Fruit fly (Drosophila melanogaster): ENCODE results near the gene Rpt4R.

Gene Rpt4R

dm6 chr3L:11925382-11925781, 16.3 kb upstream of the Rpt4R start:
- TF ChIP-seq tll (GFP tag; optimal IDR thresholded peaks at IDR 0.05) (peak in 1 of 2 experiments; percentile 81), CG7271 (tag; optimal IDR thresholded peaks at IDR 0.05) (peak; percentile 91), CG11247 (GFP tag; IDR thresholded peaks at IDR 0.05) (0 out of 2 replicates have a peak, but pooled peaks have one; percentile 2), hb (GFP tag; IDR thresholded peaks at IDR 0.05; ENCODE audit: partially characterized antibody) (no peak), cad (GFP tag; optimal IDR thresholded peaks at IDR 0.05) (peak; percentile 99), CG12299 (tag; optimal IDR thresholded peaks at IDR 0.05) (no peak), YL-1 (GFP tag; optimal IDR thresholded peaks at IDR 0.05) (no peak), CG15479 (GFP tag; optimal IDR thresholded peaks at IDR 0.05) (peak; percentile 79), Kr (GFP tag; optimal IDR thresholded peaks at IDR 0.05) (peak; percentile 44), zen (tag; optimal IDR thresholded peaks at IDR 0.05) (peak; percentile 90), D (optimal IDR thresholded peaks at IDR 0.05) (peak; percentile 41), D (GFP tag; optimal IDR thresholded peaks at IDR 0.05) (no peak), Sox100B (GFP tag; optimal IDR thresholded peaks at IDR 0.05) (no peak), crol (GFP tag; IDR thresholded peaks at IDR 0.05) (no peak)

dm6 chr3L:11927287-11927743, 14.4 kb upstream of the Rpt4R start, which contains the start of gene byn:
Gene byn (plus strand): TSS chr3L:11927693.
- TF ChIP-seq CG11085 (GFP tag; IDR thresholded peaks at IDR 0.05): no peak
- no peak for TF ChIP-seq CG3838 (GFP tag; optimal IDR thresholded peaks at IDR 0.05)
- no peak for TF ChIP-seq klu (GFP tag; IDR thresholded peaks at IDR 0.05)
- TF ChIP-seq CG2116 (GFP tag; optimal IDR thresholded peaks at IDR 0.05): no peak
- peak; percentile 95 for TF ChIP-seq Nf-YB (GFP tag; optimal IDR thresholded peaks at IDR 0.05)
- no peak for TF ChIP-seq CG4360 (GFP tag; IDR thresholded peaks at IDR 0.05)
- TF ChIP-seq CG30431 (GFP tag; optimal IDR thresholded peaks at IDR 0.05): no peak
- 0 out of 2 replicates have a peak, but pooled peaks have one; percentile 32 for TF ChIP-seq CG42726 (GFP tag; IDR thresholded peaks at IDR 0.05; ENCODE audit: partially characterized antibody)
- 0 out of 4 replicates have a peak, but pooled peaks have one; percentile 31 for TF ChIP-seq chinmo (GFP tag; IDR thresholded peaks at IDR 0.05; ENCODE audit: partially characterized antibody)
- TF ChIP-seq Nf-YA (GFP tag; IDR thresholded peaks at IDR 0.05): peak; percentile 45; the same call in 1 of the 2 replicates
- TF ChIP-seq dan (GFP tag; IDR thresholded peaks at IDR 0.05): no peak
- TF ChIP-seq corto (GFP tag; optimal IDR thresholded peaks at IDR 0.05): no peak
- TF ChIP-seq ftz-f1 (GFP tag; optimal IDR thresholded peaks at IDR 0.05): no peak
- TF ChIP-seq wek (GFP tag; optimal IDR thresholded peaks at IDR 0.05): no peak
- TF ChIP-seq pum (GFP tag; optimal IDR thresholded peaks at IDR 0.05): no peak
- no peak for TF ChIP-seq CG12942 (GFP tag; optimal IDR thresholded peaks at IDR 0.05)
- no peak for TF ChIP-seq gsb (GFP tag; IDR thresholded peaks at IDR 0.05)
- no peak for TF ChIP-seq zfh2 (GFP tag; optimal IDR thresholded peaks at IDR 0.05)
- peak; percentile 91 for TF ChIP-seq CG10321 (GFP tag; IDR thresholded peaks at IDR 0.05)
- no peak for TF ChIP-seq CG15073 (GFP tag; optimal IDR thresholded peaks at IDR 0.05)
- TF ChIP-seq CG4854 (GFP tag; optimal IDR thresholded peaks at IDR 0.05): no peak
- TF ChIP-seq CG32767 (GFP tag; IDR thresholded peaks at IDR 0.05): no peak
- TF ChIP-seq CG4820 (GFP tag; optimal IDR thresholded peaks at IDR 0.05): no peak
- 0 out of 2 replicates have a peak, but pooled peaks have one; percentile 11 for TF ChIP-seq Scr (GFP tag; IDR thresholded peaks at IDR 0.05; ENCODE audit: partially characterized antibody)
- TF ChIP-seq gem (tag; optimal IDR thresholded peaks at IDR 0.05): no peak
- TF ChIP-seq fd96Cb (tag; optimal IDR thresholded peaks at IDR 0.05): no peak
- TF ChIP-seq Nf-YC (tag; optimal IDR thresholded peaks at IDR 0.05): peak; percentile 95
- TF ChIP-seq CG14860 (GFP tag; IDR thresholded peaks at IDR 0.05; ENCODE audit: partially characterized antibody): no peak
- no peak for TF ChIP-seq CTCF (GFP tag; optimal IDR thresholded peaks at IDR 0.05)
- no peak for TF ChIP-seq CG7372 (GFP tag; IDR thresholded peaks at IDR 0.05)
- no peak for TF ChIP-seq chn (GFP tag; optimal IDR thresholded peaks at IDR 0.05)
- no peak for TF ChIP-seq p53 (GFP tag; optimal IDR thresholded peaks at IDR 0.05)
- TF ChIP-seq sob (GFP tag; IDR thresholded peaks at IDR 0.05): 0 out of 2 replicates have a peak, but pooled peaks have one; percentile 13
- no peak for TF ChIP-seq lola (GFP tag; optimal IDR thresholded peaks at IDR 0.05)
- TF ChIP-seq HLH3B (GFP tag; IDR thresholded peaks at IDR 0.05): no peak
- no peak for TF ChIP-seq Sox100B (GFP tag; optimal IDR thresholded peaks at IDR 0.05)
- TF ChIP-seq CG2678 (tag; optimal IDR thresholded peaks at IDR 0.05): no peak

All from whole organism, embryonic.